Worm (Caenorhabditis elegans): ENCODE measurements around the gene nst-1.

The nst-1 gene

DNA sequence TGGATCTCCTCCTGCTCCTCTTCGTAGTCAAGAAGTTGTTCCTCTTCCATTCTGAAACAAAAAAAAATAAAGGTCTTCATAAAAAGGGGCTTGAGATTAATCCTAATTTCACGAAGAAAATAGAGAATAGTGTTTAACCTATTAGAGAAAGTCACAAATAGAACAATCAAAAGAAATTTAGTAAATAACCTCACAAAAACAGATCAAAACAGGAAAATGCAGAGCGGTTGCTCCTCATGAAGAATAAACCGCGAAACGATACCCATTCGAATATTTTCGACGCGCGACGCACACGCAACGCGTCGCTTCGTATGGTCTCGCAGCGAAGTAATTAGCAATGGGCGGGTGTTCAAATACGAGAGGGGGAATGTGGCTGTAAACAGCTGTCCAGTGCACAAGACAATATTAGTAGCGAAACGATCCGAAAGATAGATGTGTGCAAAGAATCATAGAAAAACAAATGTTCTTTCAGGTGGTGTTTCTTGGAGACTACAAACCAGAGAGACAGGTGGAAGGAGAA lies 45.9 kb upstream of the nst-1 start, which contains the start of gene hel-1 (continued):
- TF ChIP-seq bed-1 (GFP tag; IDR thresholded peaks at IDR 0.05), result no peak
- no peak for TF ChIP-seq nhr-80 (tag; optimal IDR thresholded peaks at IDR 0.05)
- no peak for TF ChIP-seq nhr-120 (GFP tag; IDR thresholded peaks at IDR 0.05)
- no peak for TF ChIP-seq ama-1 (optimal IDR thresholded peaks at IDR 0.05)
- no peak for TF ChIP-seq ama-1 (GFP tag; optimal IDR thresholded peaks at IDR 0.05)
- peak; percentile 42; the same call in 1 of the 2 replicates for TF ChIP-seq dox-1 (GFP tag; IDR thresholded peaks at IDR 0.05)
- peak; percentile 61 for TF ChIP-seq xnd-1 (tag; optimal IDR thresholded peaks at IDR 0.05)
- TF ChIP-seq akir-1 (GFP tag; optimal IDR thresholded peaks at IDR 0.05), result no peak
- no peak for TF ChIP-seq egl-44 (GFP tag; IDR thresholded peaks at IDR 0.05)
- no peak for TF ChIP-seq him-1 (tag; optimal IDR thresholded peaks at IDR 0.05)
- peak in 1 of 3 experiments; percentile 90 for TF ChIP-seq lin-35 (GFP tag; optimal IDR thresholded peaks at IDR 0.05)
- peak; percentile 92 for TF ChIP-seq lin-54 (GFP tag; optimal IDR thresholded peaks at IDR 0.05)
- peak; percentile 54 for TF ChIP-seq tbp1 (GFP tag; optimal IDR thresholded peaks at IDR 0.05)
- peak; percentile 83 for TF ChIP-seq ekl-4 (GFP tag; IDR thresholded peaks at IDR 0.05)
- no peak for TF ChIP-seq hlh-12 (tag; optimal IDR thresholded peaks at IDR 0.05)
- no peak for TF ChIP-seq B0019.2 (GFP tag; conservative IDR thresholded peaks at IDR 0.05)
- TF ChIP-seq mcd-1 (GFP tag; IDR thresholded peaks at IDR 0.05), result no peak
- TF ChIP-seq somi-1 (GFP tag; optimal IDR thresholded peaks at IDR 0.05), result no peak
- no peak for TF ChIP-seq nhr-27 (tag; optimal IDR thresholded peaks at IDR 0.05)
- peak; percentile 53; the same call in 1 of the 2 replicates for TF ChIP-seq Y53G8AR.9 (GFP tag; conservative IDR thresholded peaks at IDR 0.05)
- peak; percentile 61 for TF ChIP-seq madf-10 (tag; optimal IDR thresholded peaks at IDR 0.05)
- no peak for TF ChIP-seq zfh-2 (GFP tag; conservative IDR thresholded peaks at IDR 0.05)
- no peak for TF ChIP-seq F55B11.4 (tag; optimal IDR thresholded peaks at IDR 0.05; ENCODE audit: borderline replicate concordance, insufficient read depth)
- no peak for TF ChIP-seq ztf-6 (GFP tag; IDR thresholded peaks at IDR 0.05)
- TF ChIP-seq mel-28 (tag; optimal IDR thresholded peaks at IDR 0.05; ENCODE audit: borderline replicate concordance), result no peak
- TF ChIP-seq rpc-1 (optimal IDR thresholded peaks at IDR 0.05), result no peak
- TF ChIP-seq rpc-1 (tag; optimal IDR thresholded peaks at IDR 0.05), result no peak
- no peak for TF ChIP-seq F37B4.10 (GFP tag; IDR thresholded peaks at IDR 0.05)
- TF ChIP-seq hsf-1 (GFP tag; IDR thresholded peaks at IDR 0.05), result peak; percentile 57; the same call in 1 of the 2 replicates
- peak; percentile 83 for TF ChIP-seq dpl-1 (GFP tag; optimal IDR thresholded peaks at IDR 0.05)
- TF ChIP-seq T07F8.4 (tag; optimal IDR thresholded peaks at IDR 0.05), result no peak
- TF ChIP-seq lir-1 (GFP tag; conservative IDR thresholded peaks at IDR 0.05), result 0 out of 2 replicates have a peak, but pooled peaks have one; percentile 26
- TF ChIP-seq Y56A3A.18 (GFP tag; IDR thresholded peaks at IDR 0.05), result no peak
- TF ChIP-seq ceh-100 (GFP tag; IDR thresholded peaks at IDR 0.05), result peak; percentile 37; the same call in 1 of the 2 replicates
- TF ChIP-seq ets-4 (GFP tag; optimal IDR thresholded peaks at IDR 0.05), result no peak
- TF ChIP-seq F57C9.4 (tag; optimal IDR thresholded peaks at IDR 0.05), result no peak
- no peak for TF ChIP-seq ztf-3 (GFP tag; optimal IDR thresholded peaks at IDR 0.05)
- peak; percentile 63 for TF ChIP-seq ceh-91 (GFP tag; IDR thresholded peaks at IDR 0.05)
- no peak for TF ChIP-seq unc-130 (GFP tag; optimal IDR thresholded peaks at IDR 0.05)
- no peak for TF ChIP-seq hmg-20 (GFP tag; IDR thresholded peaks at IDR 0.05)
- peak; percentile 68 for TF ChIP-seq madf-8 (GFP tag; conservative IDR thresholded peaks at IDR 0.05)
- no peak for TF ChIP-seq pbrm-1 (GFP tag; IDR thresholded peaks at IDR 0.05)
- no peak for TF ChIP-seq nhr-179 (tag; optimal IDR thresholded peaks at IDR 0.05)
- TF ChIP-seq ztf-18 (tag; optimal IDR thresholded peaks at IDR 0.05), result no peak
- no peak for TF ChIP-seq bed-2 (GFP tag; IDR thresholded peaks at IDR 0.05)
- TF ChIP-seq attf-3 (GFP tag; conservative IDR thresholded peaks at IDR 0.05), result 0 out of 2 replicates have a peak, but pooled peaks have one; percentile 24
- 0 out of 2 replicates have a peak, but pooled peaks have one; percentile 27 for TF ChIP-seq K11D2.4 (GFP tag; IDR thresholded peaks at IDR 0.05)
- TF ChIP-seq attf-6 (GFP tag; IDR thresholded peaks at IDR 0.05), result 0 out of 2 replicates have a peak, but pooled peaks have one; percentile 29
- TF ChIP-seq attf-5 (GFP tag; optimal IDR thresholded peaks at IDR 0.05), result peak; percentile 86
- peak; percentile 2 for TF ChIP-seq tlf-1 (GFP tag; optimal IDR thresholded peaks at IDR 0.05)

Data from whole organism, young adult.